Fruit fly (Drosophila melanogaster) whole organism, prepupa: ENCODE measurements around the gene RpS25.

ENCODE experiments used
- CG10669 ChIP-seq: fragments of 200-800 bp; sonication (Bioruptor generic); optimal IDR thresholded peaks from 3 replicates; lab custom pipeline; 2018; ENCODE audit warnings: missing biosample characterization, mild to moderate bottlenecking, missing genetic modification characterization, moderate library complexity
- CG11294 ChIP-seq: fragments of 200-800 bp; sonication (Bioruptor generic); IDR thresholded peaks from 2 replicates; pipeline ENCODE4 v1.3.6; 2022; ENCODE audit warnings: missing biosample characterization, missing genetic modification characterization
- CG11902 ChIP-seq: fragments of 200-800 bp; sonication (Bioruptor generic); optimal IDR thresholded peaks from 3 replicates; lab custom pipeline; 2016; ENCODE audit warnings: missing biosample characterization, missing genetic modification characterization
- CG15336 ChIP-seq: fragments of 200-800 bp; sonication (Bioruptor generic); IDR thresholded peaks from 2 replicates; pipeline ENCODE4 v1.3.6; 2022; ENCODE audit warnings: missing biosample characterization, missing genetic modification characterization
- CG1621 ChIP-seq: fragments of 200-800 bp; sonication (Bioruptor generic); optimal IDR thresholded peaks from 3 replicates; lab custom pipeline; 2018; ENCODE audit warnings: missing biosample characterization, mild to moderate bottlenecking, missing genetic modification characterization
- CG16779 ChIP-seq: fragments of 200-800 bp; sonication (Bioruptor generic); optimal IDR thresholded peaks from 3 replicates; lab custom pipeline; 2017; ENCODE audit warnings: missing biosample characterization, mild to moderate bottlenecking, missing genetic modification characterization
- CG3032 ChIP-seq: fragments of 200-800 bp; optimal IDR thresholded peaks from 2 replicates; lab custom pipeline; 2019; ENCODE audit warnings: missing biosample characterization, mild to moderate bottlenecking, missing genetic modification characterization, moderate library complexity
- CG31627 ChIP-seq: fragments of 200-800 bp; sonication (Bioruptor generic); optimal IDR thresholded peaks from 3 replicates; lab custom pipeline; 2016; ENCODE audit warnings: missing biosample characterization, missing genetic modification characterization
- CG32006 ChIP-seq: fragments of 200-800 bp; sonication (Bioruptor generic); optimal IDR thresholded peaks from 3 replicates; lab custom pipeline; 2017; ENCODE audit warnings: missing biosample characterization, mild to moderate bottlenecking, missing genetic modification characterization
- CG3919 ChIP-seq: fragments of 200-800 bp; sonication (Bioruptor generic); optimal IDR thresholded peaks from 3 replicates; lab custom pipeline; 2016; ENCODE audit warnings: missing biosample characterization, missing genetic modification characterization
- CG4318 ChIP-seq: fragments of 200-800 bp; sonication (Bioruptor generic); optimal IDR thresholded peaks from 3 replicates; lab custom pipeline; 2017; ENCODE audit warnings: missing biosample characterization, mild to moderate bottlenecking, missing genetic modification characterization
- CG6163 ChIP-seq: fragments of 200-800 bp; sonication (Bioruptor generic); IDR thresholded peaks from 3 replicates; pipeline ENCODE4 v1.3.6; 2022; ENCODE audit warnings: missing biosample characterization, missing genetic modification characterization
- CG6276 ChIP-seq: fragments of 200-800 bp; sonication (Bioruptor generic); optimal IDR thresholded peaks from 2 replicates; lab custom pipeline; 2017; ENCODE audit warnings: missing biosample characterization, mild to moderate bottlenecking, missing genetic modification characterization
- CG6792 ChIP-seq: fragments of 200-800 bp; sonication (Bioruptor generic); optimal IDR thresholded peaks from 3 replicates; lab custom pipeline; 2016; ENCODE audit warnings: missing biosample characterization, missing genetic modification characterization
- CG6808 ChIP-seq: fragments of 200-800 bp; sonication (Bioruptor generic); optimal IDR thresholded peaks from 3 replicates; lab custom pipeline; 2017; ENCODE audit warnings: missing biosample characterization, missing genetic modification characterization, mild to moderate bottlenecking, moderate library complexity, missing genetic modification reagents
- CG6854 ChIP-seq: fragments of 200-800 bp; sonication (Bioruptor generic); optimal IDR thresholded peaks from 2 replicates; lab custom pipeline; 2017; ENCODE audit warnings: missing biosample characterization, mild to moderate bottlenecking, missing genetic modification characterization
- CG7368 ChIP-seq: fragments of 200-800 bp; sonication (Bioruptor generic); optimal IDR thresholded peaks from 3 replicates; lab custom pipeline; 2016; ENCODE audit warnings: missing biosample characterization, missing genetic modification characterization
- CG8319 ChIP-seq: fragments of 200-800 bp; sonication (Bioruptor generic); optimal IDR thresholded peaks from 3 replicates; lab custom pipeline; 2016; ENCODE audit warnings: missing biosample characterization, missing genetic modification characterization
- Eip75B ChIP-seq: fragments of 200-800 bp; sonication (Bioruptor generic); optimal IDR thresholded peaks from 3 replicates; lab custom pipeline; 2016; ENCODE audit warnings: missing biosample characterization, missing genetic modification characterization
- Eip78C ChIP-seq: fragments of 200-800 bp; sonication (Bioruptor generic); peaks from one replicate; lab custom pipeline; 2016; ENCODE audit warnings: missing biosample characterization, missing genetic modification characterization
- Ets21C ChIP-seq: fragments of 200-800 bp; sonication (Bioruptor generic); optimal IDR thresholded peaks from 3 replicates; lab custom pipeline; 2016; ENCODE audit warnings: missing biosample characterization, missing genetic modification characterization
- Ets96B ChIP-seq: fragments of 200-800 bp; optimal IDR thresholded peaks from 2 replicates; lab custom pipeline; 2019; ENCODE audit warnings: missing biosample characterization, mild to moderate bottlenecking, missing genetic modification characterization, moderate library complexity
- Gug ChIP-seq: fragments of 200-800 bp; sonication (Bioruptor generic); IDR thresholded peaks from 2 replicates; pipeline ENCODE4 v1.3.6; 2022; ENCODE audit warnings: missing biosample characterization, missing genetic modification characterization
- Hr38 ChIP-seq: sonication (Bioruptor generic); optimal IDR thresholded peaks from 2 replicates; lab custom pipeline; 2016; ENCODE audit warnings: missing biosample characterization, missing genetic modification characterization
- Lpt ChIP-seq: fragments of 200-800 bp; sonication (Bioruptor generic); optimal IDR thresholded peaks from 3 replicates; lab custom pipeline; 2016; ENCODE audit warnings: missing biosample characterization, missing genetic modification characterization
- OdsH ChIP-seq: fragments of 200-800 bp; sonication (Bioruptor generic); optimal IDR thresholded peaks from 3 replicates; lab custom pipeline; 2016; ENCODE audit warnings: missing biosample characterization, missing genetic modification characterization
- Smox ChIP-seq: fragments of 200-800 bp; sonication (Bioruptor generic); optimal IDR thresholded peaks from 3 replicates; lab custom pipeline; 2016; ENCODE audit warnings: missing biosample characterization, missing genetic modification characterization
- Sox102F ChIP-seq: fragments of 200-800 bp; sonication (Bioruptor generic); optimal IDR thresholded peaks from 2 replicates; lab custom pipeline; 2016; ENCODE audit warnings: missing biosample characterization, mild to moderate bottlenecking, missing genetic modification characterization
- Sox14 ChIP-seq: fragments of 200-800 bp; sonication (Bioruptor generic); optimal IDR thresholded peaks from 3 replicates; lab custom pipeline; 2016; ENCODE audit warnings: missing biosample characterization, missing genetic modification characterization
- Sox15 ChIP-seq: fragments of 200-800 bp; sonication (Bioruptor generic); optimal IDR thresholded peaks from 3 replicates; lab custom pipeline; 2016; ENCODE audit warnings: missing biosample characterization, missing genetic modification characterization
- achi ChIP-seq: fragments of 200-800 bp; sonication (Bioruptor generic); optimal IDR thresholded peaks from 3 replicates; lab custom pipeline; 2016; ENCODE audit warnings: missing biosample characterization, missing genetic modification characterization
- cyc ChIP-seq: fragments of 200-800 bp; sonication (Bioruptor generic); optimal IDR thresholded peaks from 3 replicates; lab custom pipeline; 2016; ENCODE audit warnings: missing biosample characterization, missing genetic modification characterization
- dsx ChIP-seq: fragments of 200-800 bp; optimal IDR thresholded peaks from 3 replicates; lab custom pipeline; 2019; ENCODE audit warnings: missing biosample characterization, mild to moderate bottlenecking, missing genetic modification characterization, moderate library complexity; ENCODE audit not compliant: poor library complexity, severe bottlenecking
- eg ChIP-seq: fragments of 200-800 bp; sonication (Bioruptor generic); IDR thresholded peaks from 3 replicates; pipeline ENCODE4 v1.3.6; 2022; ENCODE audit warnings: missing biosample characterization, missing genetic modification characterization
- esn ChIP-seq: fragments of 200-800 bp; sonication (Bioruptor generic); optimal IDR thresholded peaks from 2 replicates; lab custom pipeline; 2016; ENCODE audit warnings: missing biosample characterization, mild to moderate bottlenecking, missing genetic modification characterization, moderate library complexity
- fkh ChIP-seq: fragments of 200-800 bp; sonication (Bioruptor generic); optimal IDR thresholded peaks from 3 replicates; lab custom pipeline; 2017; ENCODE audit warnings: missing biosample characterization, mild to moderate bottlenecking, missing genetic modification characterization, moderate library complexity
- lz ChIP-seq: fragments of 200-800 bp; sonication (Bioruptor generic); optimal IDR thresholded peaks from 3 replicates; lab custom pipeline; 2016; ENCODE audit warnings: missing biosample characterization, missing genetic modification characterization
- pdm3 ChIP-seq: fragments of 200-800 bp; sonication (Bioruptor generic); optimal IDR thresholded peaks from 3 replicates; lab custom pipeline; 2016; ENCODE audit warnings: missing biosample characterization, missing genetic modification characterization
- spab ChIP-seq: fragments of 200-800 bp; sonication (Bioruptor generic); optimal IDR thresholded peaks from 2 replicates; lab custom pipeline; 2017; ENCODE audit warnings: missing biosample characterization, mild to moderate bottlenecking, missing genetic modification characterization, missing genetic modification reagents
- ss ChIP-seq, 2 experiments: fragments of 200-800 bp; sonication (Bioruptor generic); optimal IDR thresholded peaks; 2 replicates in 1 of 2; 3 replicates in 1 of 2; lab custom pipeline; 2017 to 2018; ENCODE audit warnings: mild to moderate bottlenecking in 2 of 2, missing biosample characterization in 2 of 2, missing genetic modification characterization in 2 of 2, moderate library complexity in 1 of 2
- topi ChIP-seq: fragments of 200-800 bp; sonication (Bioruptor generic); optimal IDR thresholded peaks from 3 replicates; lab custom pipeline; 2016; ENCODE audit warnings: missing biosample characterization, missing genetic modification characterization
- vri ChIP-seq: fragments of 200-800 bp; sonication (Bioruptor generic); optimal IDR thresholded peaks from 3 replicates; lab custom pipeline; 2016; ENCODE audit warnings: missing biosample characterization, mild to moderate bottlenecking, missing genetic modification characterization

RpS25 gene

dm6 chr3R:11221437-11222230, 5.5 kb upstream of the RpS25 start, which contains the start of the genes CG6693 and RpL3 (continued):
- no peak for TF ChIP-seq spab (GFP tag; lab: Kevin White, UChicago)
- peak; percentile 28 for TF ChIP-seq fkh
- TF ChIP-seq CG11902 (GFP tag; lab: Kevin White, UChicago) = no peak
- no peak for TF ChIP-seq Hr38 (GFP tag; lab: Kevin White, UChicago)
- TF ChIP-seq vri (GFP tag; lab: Kevin White, UChicago) = peak; percentile 86
- TF ChIP-seq CG10669 (GFP tag; lab: Kevin White, UChicago) = peak; percentile 61
- TF ChIP-seq lz (GFP tag; lab: Kevin White, UChicago) = peak; percentile 54
- peak; percentile 44; the same call in 1 of the 2 replicates for TF ChIP-seq CG15336 (GFP tag; lab: Robert Waterston, UW)
- peak; percentile 53 for TF ChIP-seq Sox14 (GFP tag; lab: Kevin White, UChicago)
- TF ChIP-seq CG6792 (GFP tag; lab: Kevin White, UChicago) = peak; percentile 43

DNA sequence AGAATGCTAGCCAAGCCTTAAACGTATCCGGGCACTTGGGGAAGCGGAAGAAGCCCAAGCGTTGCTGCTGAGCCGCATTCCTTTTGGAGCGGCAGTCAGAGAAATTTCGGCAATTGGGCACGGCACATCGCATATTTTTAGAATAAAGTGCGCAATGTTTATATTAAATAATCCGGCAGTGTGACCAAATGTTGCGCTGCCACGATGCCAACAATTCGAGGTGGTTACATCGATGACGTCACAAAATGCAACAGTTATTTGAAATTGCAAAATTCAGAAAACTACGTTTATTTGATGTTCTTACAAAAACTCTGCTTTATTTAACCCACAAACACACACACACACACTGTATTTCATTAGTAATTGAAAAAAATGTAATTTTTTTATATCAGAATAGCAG, 3.8 kb upstream of the RpS25 start, which contains the start of gene CG6689:
Gene CG6689, minus strand, starts transcription at position 182 of the 400 bp plus-strand sequence.
- TF ChIP-seq esn (GFP tag; lab: Kevin White, UChicago) (peak; percentile 33), vri (GFP tag; lab: Kevin White, UChicago) (peak; percentile 97), fkh (peak; percentile 87), Eip78C (GFP tag; lab: Kevin White, UChicago) (peak; percentile 35), Sox14 (GFP tag; lab: Kevin White, UChicago) (peak; percentile 53), achi (no peak), Eip75B (peak; percentile 2), CG15336 (GFP tag; lab: Robert Waterston, UW) (0 out of 2 replicates have a peak, but pooled peaks have one; percentile 10), Sox15 (GFP tag; lab: Kevin White, UChicago) (no peak)

DNA sequence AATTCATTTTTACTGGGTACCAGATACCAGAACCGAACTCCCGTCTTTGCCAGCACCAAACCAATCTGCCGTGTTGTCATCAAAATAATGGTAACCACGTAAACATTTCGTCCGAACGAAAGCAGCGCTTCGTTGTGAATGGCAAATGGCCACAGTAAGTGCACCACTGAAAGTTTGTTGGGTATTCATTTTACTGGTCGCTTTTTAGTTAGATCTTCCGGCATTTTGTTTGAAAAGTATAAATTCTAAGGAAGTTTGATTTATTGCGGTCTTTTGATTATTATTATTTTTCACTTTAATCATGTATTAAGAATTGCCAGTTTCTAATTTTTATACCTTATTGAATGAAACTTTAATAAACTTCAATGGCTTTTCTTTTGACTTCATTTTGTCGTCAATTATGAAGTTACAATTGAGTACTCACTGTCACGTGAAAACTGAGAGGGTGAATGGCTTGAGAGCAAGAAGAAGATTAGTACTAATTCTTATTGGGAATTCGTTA, 1.6 kb downstream of the RpS25 start, which contains the start of gene ZnT86D:
Gene ZnT86D, minus strand, starts transcription at position 91 of the 502 bp plus-strand sequence.
- TF ChIP-seq fkh = peak; percentile 40
- TF ChIP-seq CG6808 (GFP tag; lab: Kevin White, UChicago) = peak; percentile 44
- TF ChIP-seq pdm3 (GFP tag; lab: Kevin White, UChicago) = peak; percentile 69
- TF ChIP-seq spab (GFP tag; lab: Kevin White, UChicago) = no peak
- peak; percentile 56 for TF ChIP-seq vri (GFP tag; lab: Kevin White, UChicago)
- peak; percentile 45 for TF ChIP-seq CG1621 (tag; lab: Kevin White, UChicago)
- TF ChIP-seq CG32006 (GFP tag; lab: Kevin White, UChicago) = peak; percentile 74
- TF ChIP-seq CG6276 (GFP tag; lab: Kevin White, UChicago) = no peak
- no peak for TF ChIP-seq CG16779 (tag; lab: Kevin White, UChicago)
- TF ChIP-seq OdsH (GFP tag; lab: Kevin White, UChicago) = peak; percentile 71
- no peak for TF ChIP-seq CG7368 (GFP tag; lab: Kevin White, UChicago)
- TF ChIP-seq CG11294 = peak; percentile 47; the same call in 1 of the 2 replicates
- TF ChIP-seq CG10669 (GFP tag; lab: Kevin White, UChicago) = peak; percentile 65
- peak; percentile 62 for TF ChIP-seq Ets96B (tag; lab: Kevin White, UChicago)
- peak; percentile 82 for TF ChIP-seq Sox14 (GFP tag; lab: Kevin White, UChicago)
- 0 out of 2 replicates have a peak, but pooled peaks have one; percentile 54 for TF ChIP-seq Gug (GFP tag; lab: Robert Waterston, UW)
- TF ChIP-seq CG3919 (GFP tag; lab: Kevin White, UChicago) = peak; percentile 62
- TF ChIP-seq Hr38 (GFP tag; lab: Kevin White, UChicago) = no peak
- TF ChIP-seq Lpt (GFP tag; lab: Kevin White, UChicago) = no peak
- TF ChIP-seq Eip78C (GFP tag; lab: Kevin White, UChicago) = peak; percentile 85
- TF ChIP-seq CG6163 (GFP tag; lab: Robert Waterston, UW) = 0 out of 3 replicates have a peak, but pooled peaks have one; percentile 29
- peak; percentile 76 for TF ChIP-seq cyc
- TF ChIP-seq CG11902 (GFP tag; lab: Kevin White, UChicago) = peak; percentile 67
- peak; percentile 60 for TF ChIP-seq CG15336 (GFP tag; lab: Robert Waterston, UW)
- TF ChIP-seq topi (GFP tag; lab: Kevin White, UChicago) = peak; percentile 78
- peak; percentile 70 for TF ChIP-seq Eip75B
- TF ChIP-seq dsx = peak; percentile 56
- peak; percentile 58 for TF ChIP-seq Ets21C
- peak; percentile 65 for TF ChIP-seq Smox (GFP tag; lab: Kevin White, UChicago)
- TF ChIP-seq CG6854 = peak; percentile 51
- no peak for TF ChIP-seq CG8319 (GFP tag; lab: Kevin White, UChicago)
- peak; percentile 61 for TF ChIP-seq eg
- TF ChIP-seq Sox102F (GFP tag; lab: Kevin White, UChicago) = peak; percentile 76
- TF ChIP-seq lz (GFP tag; lab: Kevin White, UChicago) = peak; percentile 80
- peak; percentile 71 for TF ChIP-seq CG31627
- TF ChIP-seq ss (GFP tag; optimal IDR thresholded peaks at IDR 0.05; lab: Kevin White, UChicago) = peak; percentile 11 to 67
- TF ChIP-seq CG3032 (tag; lab: Kevin White, UChicago) = peak; percentile 71
- no peak for TF ChIP-seq CG4318
